Fruit fly (Drosophila melanogaster) whole organism, pupa: ENCODE data around the gene CG3040.

Source experiments
- CG10348 ChIP-seq: fragments of 200-800 bp; sonication (Bioruptor generic); IDR thresholded peaks from 2 replicates; pipeline ENCODE4 v1.3.6; 2022; ENCODE audit warnings: missing biosample characterization, missing genetic modification characterization
- CG12605 ChIP-seq: fragments of 200-800 bp; sonication (Bioruptor generic); IDR thresholded peaks from 2 replicates; pipeline ENCODE4 v1.3.6; 2022; ENCODE audit warnings: missing biosample characterization, missing genetic modification characterization
- CG13204 ChIP-seq: fragments of 200-800 bp; sonication (Bioruptor generic); optimal IDR thresholded peaks from 2 replicates; lab custom pipeline; 2018; ENCODE audit warnings: missing biosample characterization, mild to moderate bottlenecking, missing genetic modification characterization, moderate library complexity
- CG14655 ChIP-seq: fragments of 200-800 bp; sonication (Bioruptor generic); optimal IDR thresholded peaks from 3 replicates; lab custom pipeline; 2017; ENCODE audit warnings: mild to moderate bottlenecking, missing biosample characterization, missing genetic modification reagents, missing genetic modification characterization
- CG15710 ChIP-seq: fragments of 200-800 bp; sonication (Bioruptor generic); optimal IDR thresholded peaks from 2 replicates; lab custom pipeline; 2018; ENCODE audit warnings: missing biosample characterization, mild to moderate bottlenecking, missing genetic modification characterization, moderate library complexity
- CG17806 ChIP-seq: fragments of 200-800 bp; sonication (Bioruptor generic); optimal IDR thresholded peaks from 2 replicates; lab custom pipeline; 2018; ENCODE audit warnings: missing biosample characterization, mild to moderate bottlenecking, missing genetic modification characterization, moderate library complexity
- CG32121 ChIP-seq: fragments of 200-800 bp; sonication (Bioruptor generic); IDR thresholded peaks from 2 replicates; pipeline ENCODE4 v1.3.6; 2022; ENCODE audit warnings: missing biosample characterization, missing genetic modification characterization
- CG34367 ChIP-seq: fragments of 200-800 bp; sonication (Bioruptor generic); optimal IDR thresholded peaks from 2 replicates; lab custom pipeline; 2018; ENCODE audit warnings: missing biosample characterization, mild to moderate bottlenecking, missing genetic modification characterization
- CG4496 ChIP-seq: fragments of 200-800 bp; sonication (Bioruptor generic); IDR thresholded peaks from 3 replicates; pipeline ENCODE4 v1.3.6; 2022; ENCODE audit warnings: missing biosample characterization, missing genetic modification characterization
- CG8159 ChIP-seq: fragments of 200-800 bp; sonication (Bioruptor generic); optimal IDR thresholded peaks from 3 replicates; lab custom pipeline; 2018; ENCODE audit warnings: missing biosample characterization, mild to moderate bottlenecking, missing genetic modification characterization, moderate library complexity
- CG8301 ChIP-seq: fragments of 200-800 bp; sonication (Bioruptor generic); optimal IDR thresholded peaks from 2 replicates; lab custom pipeline; 2018; ENCODE audit warnings: missing biosample characterization, mild to moderate bottlenecking, missing genetic modification characterization
- CG9948 ChIP-seq: fragments of 200-800 bp; sonication (Bioruptor generic); optimal IDR thresholded peaks from 2 replicates; lab custom pipeline; 2018; ENCODE audit warnings: missing biosample characterization, mild to moderate bottlenecking, missing genetic modification characterization, moderate library complexity
- D1 ChIP-seq: fragments of 200-800 bp; sonication (Bioruptor generic); optimal IDR thresholded peaks from 2 replicates; lab custom pipeline; 2018; ENCODE audit warnings: missing biosample characterization, mild to moderate bottlenecking, missing genetic modification characterization, moderate library complexity
- EcR ChIP-seq: fragments of 200-800 bp; sonication (Bioruptor generic); optimal IDR thresholded peaks from 3 replicates; lab custom pipeline; 2019; ENCODE audit warnings: missing biosample characterization, missing genetic modification characterization, mild to moderate bottlenecking, moderate library complexity, missing genetic modification reagents
- Ets98B ChIP-seq: fragments of 200-800 bp; sonication (Bioruptor generic); IDR thresholded peaks from 2 replicates; pipeline ENCODE4 v1.3.6; 2022; ENCODE audit warnings: missing biosample characterization, missing genetic modification characterization
- Pif1A ChIP-seq: fragments of 200-800 bp; sonication (Bioruptor generic); optimal IDR thresholded peaks from 3 replicates; lab custom pipeline; 2016; ENCODE audit warnings: missing biosample characterization, missing genetic modification characterization
- Pif1B ChIP-seq: fragments of 200-800 bp; sonication (Bioruptor generic); optimal IDR thresholded peaks from 3 replicates; lab custom pipeline; 2016; ENCODE audit warnings: missing biosample characterization, missing genetic modification characterization
- Snoo ChIP-seq: fragments of 200-800 bp; sonication (Bioruptor generic); optimal IDR thresholded peaks from 3 replicates; lab custom pipeline; 2017; ENCODE audit warnings: missing biosample characterization, mild to moderate bottlenecking, missing genetic modification characterization, inconsistent platforms
- fd96Ca ChIP-seq: fragments of 200-800 bp; sonication (Bioruptor generic); IDR thresholded peaks from 3 replicates; pipeline ENCODE4 v1.3.6; 2022; ENCODE audit warnings: missing biosample characterization, missing genetic modification characterization
- gl ChIP-seq: fragments of 200-800 bp; sonication (Bioruptor generic); optimal IDR thresholded peaks from 2 replicates; lab custom pipeline; 2018; ENCODE audit warnings: missing biosample characterization, mild to moderate bottlenecking, missing genetic modification characterization
- rn ChIP-seq: fragments of 200-800 bp; sonication (Bioruptor generic); IDR thresholded peaks from 2 replicates; pipeline ENCODE4 v1.3.6; 2022; ENCODE audit warnings: missing biosample characterization, missing genetic modification characterization

CG3040 gene

DNA sequence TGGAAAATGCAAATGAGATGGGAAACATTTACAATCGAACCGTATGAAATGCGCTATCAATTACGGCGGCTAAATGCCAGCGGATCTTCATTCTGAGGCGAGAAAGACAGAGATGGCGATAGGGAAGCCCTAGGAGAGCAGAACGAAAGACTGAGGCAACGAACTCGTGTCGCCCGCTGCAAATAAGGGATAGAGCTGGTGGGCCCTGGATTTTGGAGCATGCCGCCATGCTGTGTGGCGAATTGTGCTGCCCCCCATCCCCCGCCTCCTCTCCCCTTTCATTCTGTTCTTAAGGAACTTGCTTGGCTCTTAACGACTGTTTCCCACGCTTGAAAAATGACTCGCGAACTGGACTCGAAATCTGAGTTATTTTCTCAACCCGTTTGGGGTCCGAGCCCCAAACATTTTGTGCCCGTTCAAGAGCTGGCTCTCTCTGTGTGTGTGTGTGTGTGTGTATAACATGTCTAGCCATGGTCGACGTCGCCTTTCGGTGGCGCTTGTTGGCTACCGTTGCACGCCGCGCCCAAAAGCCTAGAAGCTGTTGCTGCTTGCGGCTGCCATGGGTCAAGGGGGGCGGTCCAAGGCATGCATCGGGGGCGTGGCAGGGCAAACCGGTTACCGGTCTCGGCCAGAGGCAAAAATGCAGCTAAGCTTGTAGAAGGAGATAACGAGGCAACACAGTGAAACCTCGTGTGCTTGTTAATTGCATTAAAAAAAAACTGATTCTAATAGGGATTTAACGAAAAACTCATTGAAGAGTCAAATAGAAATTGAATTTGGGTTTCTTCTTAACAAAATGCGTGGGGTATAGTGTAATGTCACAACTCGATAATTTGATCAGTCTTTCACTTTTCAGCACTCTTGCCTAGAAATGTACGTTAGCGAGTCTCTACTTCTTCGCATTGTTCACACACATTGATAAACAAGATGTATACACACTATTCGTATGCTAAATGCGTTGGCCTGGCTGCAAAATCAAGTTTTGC is 35.2 kb upstream of the CG3040 start:
- TF ChIP-seq Pif1A (peak; percentile 66), fd96Ca (GFP tag; lab: Robert Waterston, UW) (peak; percentile 73; the same call in 2 of the 3 replicates), Ets98B (GFP tag; lab: Robert Waterston, UW) (peak; percentile 65), Snoo (tag; lab: Kevin White, UChicago) (peak; percentile 56), CG14655 (GFP tag; lab: Kevin White, UChicago) (peak; percentile 77), CG15710 (peak; percentile 76), CG8159 (peak; percentile 79), CG4496 (GFP tag; lab: Robert Waterston, UW) (peak; percentile 78), rn (GFP tag; lab: Robert Waterston, UW) (peak; percentile 32; the same call in 1 of the 2 replicates), CG10348 (GFP tag; lab: Robert Waterston, UW) (0 out of 2 replicates have a peak, but pooled peaks have one; percentile 37), Pif1B (GFP tag; lab: Kevin White, UChicago) (peak; percentile 9), CG34367 (tag; lab: Kevin White, UChicago) (peak; percentile 66), D1 (tag; lab: Kevin White, UChicago) (no peak), gl (tag; lab: Kevin White, UChicago) (peak; percentile 58), EcR (GFP tag; lab: Kevin White, UChicago) (peak; percentile 78), CG13204 (GFP tag; lab: Kevin White, UChicago) (no peak), CG17806 (tag; lab: Kevin White, UChicago) (peak; percentile 69), CG9948 (tag; lab: Kevin White, UChicago) (peak; percentile 74), CG32121 (GFP tag; lab: Robert Waterston, UW) (peak; percentile 75; the same call in 1 of the 2 replicates), CG12605 (no peak; the same call in 1 of the 2 replicates), CG8301 (tag; lab: Kevin White, UChicago) (peak; percentile 73)

- TF ChIP-seq CG34367 (tag; lab: Kevin White, UChicago) (no peak), CG8301 (tag; lab: Kevin White, UChicago) (no peak), CG9948 (tag; lab: Kevin White, UChicago) (peak; percentile 7), CG10348 (GFP tag; lab: Robert Waterston, UW) (no peak), rn (GFP tag; lab: Robert Waterston, UW) (no peak), CG14655 (GFP tag; lab: Kevin White, UChicago) (peak; percentile 5), Ets98B (GFP tag; lab: Robert Waterston, UW) (no peak), Pif1B (GFP tag; lab: Kevin White, UChicago) (no peak), gl (tag; lab: Kevin White, UChicago) (no peak), CG4496 (GFP tag; lab: Robert Waterston, UW) (no peak), Snoo (tag; lab: Kevin White, UChicago) (no peak), Pif1A (peak; percentile 16), CG32121 (GFP tag; lab: Robert Waterston, UW) (no peak), EcR (GFP tag; lab: Kevin White, UChicago) (no peak), CG12605 (no peak), CG17806 (tag; lab: Kevin White, UChicago) (peak; percentile 20), CG8159 (peak; percentile 27), D1 (tag; lab: Kevin White, UChicago) (no peak), fd96Ca (GFP tag; lab: Robert Waterston, UW) (no peak), CG15710 (peak; percentile 26), CG13204 (GFP tag; lab: Kevin White, UChicago) (no peak)
These were observed 34.5 kb upstream of the CG3040 start for dm6 chrX:7007693-7008092.

dm6 chrX:7005444-7005843 is 32.3 kb upstream of the CG3040 start:
- TF ChIP-seq gl (tag; lab: Kevin White, UChicago) (no peak), CG8301 (tag; lab: Kevin White, UChicago) (no peak), Ets98B (GFP tag; lab: Robert Waterston, UW) (no peak), CG8159 (no peak), EcR (GFP tag; lab: Kevin White, UChicago) (no peak), CG12605 (no peak), Snoo (tag; lab: Kevin White, UChicago) (no peak), Pif1B (GFP tag; lab: Kevin White, UChicago) (no peak), CG10348 (GFP tag; lab: Robert Waterston, UW) (no peak)

DNA sequence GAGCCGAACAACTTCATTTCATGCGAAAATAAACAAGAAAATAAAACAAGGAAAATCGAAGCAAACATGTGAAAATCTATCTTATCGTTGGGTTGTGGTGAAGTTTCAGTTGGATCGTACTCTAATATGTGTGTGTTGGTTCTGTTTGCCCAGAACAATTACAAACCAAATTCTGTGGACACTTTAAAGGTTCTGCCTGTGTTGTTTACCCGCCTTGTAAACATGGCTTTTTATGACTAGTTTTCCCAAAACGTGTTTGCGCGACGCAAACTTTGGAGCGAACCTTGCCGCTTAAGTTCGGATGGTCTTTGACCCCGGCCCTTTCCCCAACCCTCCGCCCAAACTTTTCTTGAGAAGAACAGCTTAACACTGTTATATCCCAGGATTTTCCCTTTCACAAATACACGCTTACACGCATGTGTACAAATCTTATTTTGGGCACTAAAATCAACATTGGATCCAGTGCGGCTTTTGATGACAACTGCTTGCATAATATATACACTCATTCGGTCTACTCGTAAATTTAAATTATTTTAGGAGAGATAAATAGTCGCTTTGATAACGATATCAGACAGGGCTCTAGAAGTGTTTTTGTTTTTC is 31.0 kb upstream of the CG3040 start:
- TF ChIP-seq Pif1B (GFP tag; lab: Kevin White, UChicago) (no peak), CG17806 (tag; lab: Kevin White, UChicago) (no peak), CG8301 (tag; lab: Kevin White, UChicago) (no peak), CG32121 (GFP tag; lab: Robert Waterston, UW) (no peak), EcR (GFP tag; lab: Kevin White, UChicago) (no peak), D1 (tag; lab: Kevin White, UChicago) (no peak), CG10348 (GFP tag; lab: Robert Waterston, UW) (no peak), CG15710 (no peak), Ets98B (GFP tag; lab: Robert Waterston, UW) (no peak), CG34367 (tag; lab: Kevin White, UChicago) (no peak), CG13204 (GFP tag; lab: Kevin White, UChicago) (no peak), Snoo (tag; lab: Kevin White, UChicago) (no peak), CG9948 (tag; lab: Kevin White, UChicago) (no peak), CG12605 (no peak), CG4496 (GFP tag; lab: Robert Waterston, UW) (no peak), CG8159 (no peak), Pif1A (no peak)
